Fruit fly (Drosophila melanogaster) whole organism, pupa: ENCODE data around the gene CG31928.

ENCODE experiments used
- CG15710 ChIP-seq: fragments of 200-800 bp; sonication (Bioruptor generic); optimal IDR thresholded peaks from 2 replicates; lab custom pipeline; 2018; ENCODE audit warnings: missing biosample characterization, mild to moderate bottlenecking, missing genetic modification characterization, moderate library complexity
- CG34367 ChIP-seq: fragments of 200-800 bp; sonication (Bioruptor generic); optimal IDR thresholded peaks from 2 replicates; lab custom pipeline; 2018; ENCODE audit warnings: missing biosample characterization, mild to moderate bottlenecking, missing genetic modification characterization
- CG8301 ChIP-seq: fragments of 200-800 bp; sonication (Bioruptor generic); optimal IDR thresholded peaks from 2 replicates; lab custom pipeline; 2018; ENCODE audit warnings: missing biosample characterization, mild to moderate bottlenecking, missing genetic modification characterization
- CG9948 ChIP-seq: fragments of 200-800 bp; sonication (Bioruptor generic); optimal IDR thresholded peaks from 2 replicates; lab custom pipeline; 2018; ENCODE audit warnings: missing biosample characterization, mild to moderate bottlenecking, missing genetic modification characterization, moderate library complexity
- EcR ChIP-seq: fragments of 200-800 bp; sonication (Bioruptor generic); optimal IDR thresholded peaks from 3 replicates; lab custom pipeline; 2019; ENCODE audit warnings: missing biosample characterization, missing genetic modification characterization, mild to moderate bottlenecking, moderate library complexity, missing genetic modification reagents
- Pif1A ChIP-seq: fragments of 200-800 bp; sonication (Bioruptor generic); optimal IDR thresholded peaks from 3 replicates; lab custom pipeline; 2016; ENCODE audit warnings: missing biosample characterization, missing genetic modification characterization
- fd96Ca ChIP-seq: fragments of 200-800 bp; sonication (Bioruptor generic); IDR thresholded peaks from 3 replicates; pipeline ENCODE4 v1.3.6; 2022; ENCODE audit warnings: missing biosample characterization, missing genetic modification characterization

- TF ChIP-seq CG8301 (tag; lab: Kevin White, UChicago), result no peak
- TF ChIP-seq CG9948 (tag; lab: Kevin White, UChicago), result peak; percentile 7
- TF ChIP-seq CG15710 (tag; lab: Kevin White, UChicago), result peak; percentile 11
- TF ChIP-seq CG34367, result no peak
- peak; percentile 42 for TF ChIP-seq Pif1A (GFP tag; lab: Kevin White, UChicago)
- no peak for TF ChIP-seq EcR (GFP tag; lab: Kevin White, UChicago)
- no peak for TF ChIP-seq fd96Ca (GFP tag; lab: Robert Waterston, UW)
These were observed 15.1 kb upstream of the CG31928 start for dm6 chr2L:1476872-1477503.
